Fruit fly (Drosophila melanogaster): ENCODE measurements around the gene CG14985.

The CG14985 gene

dm6 chr3L:4010122-4010521, 6.8 kb downstream of the CG14985 start (continued):
- TF ChIP-seq pfk (GFP tag; optimal IDR thresholded peaks at IDR 0.05): no peak
- TF ChIP-seq cwo (GFP tag; optimal IDR thresholded peaks at IDR 0.05): peak; percentile 32
- no peak for TF ChIP-seq CG12104 (GFP tag; optimal IDR thresholded peaks at IDR 0.05)
- no peak for TF ChIP-seq prd (optimal IDR thresholded peaks at IDR 0.05)
- TF ChIP-seq prd (GFP tag; IDR thresholded peaks at IDR 0.05): 0 out of 3 replicates have a peak, but pooled peaks have one; percentile 4
- no peak for TF ChIP-seq ttk (GFP tag; IDR thresholded peaks at IDR 0.05)
- TF ChIP-seq CG7556 (GFP tag; optimal IDR thresholded peaks at IDR 0.05): peak; percentile 63
- TF ChIP-seq CG10654 (GFP tag; optimal IDR thresholded peaks at IDR 0.05): no peak
- TF ChIP-seq CG12769 (tag; optimal IDR thresholded peaks at IDR 0.05): no peak
- TF ChIP-seq Eip74EF (GFP tag; optimal IDR thresholded peaks at IDR 0.05): peak in 1 of 2 experiments; percentile 2
- no peak for TF ChIP-seq lola (GFP tag; optimal IDR thresholded peaks at IDR 0.05)
- peak; percentile 56 for TF ChIP-seq Meics (GFP tag; optimal IDR thresholded peaks at IDR 0.05)
- peak; percentile 65 for TF ChIP-seq CG2678 (tag; optimal IDR thresholded peaks at IDR 0.05)
- TF ChIP-seq CG5180 (GFP tag; optimal IDR thresholded peaks at IDR 0.05): no peak
- TF ChIP-seq CoRest (tag; optimal IDR thresholded peaks at IDR 0.05): peak; percentile 21
- no peak for TF ChIP-seq CG33557 (GFP tag; optimal IDR thresholded peaks at IDR 0.05)
- TF ChIP-seq crol (GFP tag; IDR thresholded peaks at IDR 0.05): no peak
- TF ChIP-seq peb (GFP tag; IDR thresholded peaks at IDR 0.05): no peak
- TF ChIP-seq fd96Cb (tag; optimal IDR thresholded peaks at IDR 0.05): peak; percentile 13
- peak; percentile 12 for TF ChIP-seq D19A (tag; optimal IDR thresholded peaks at IDR 0.05)
- TF ChIP-seq CG31441 (GFP tag; IDR thresholded peaks at IDR 0.05): peak; percentile 54
- peak; percentile 38 for TF ChIP-seq Fer1 (GFP tag; optimal IDR thresholded peaks at IDR 0.05)
- peak; percentile 0 for TF ChIP-seq nau (GFP tag; optimal IDR thresholded peaks at IDR 0.05)
- peak; percentile 11 for TF ChIP-seq PHDP (tag; optimal IDR thresholded peaks at IDR 0.05)
- TF ChIP-seq CG10147 (GFP tag; optimal IDR thresholded peaks at IDR 0.05): peak; percentile 21
- TF ChIP-seq CG2712 (tag; optimal IDR thresholded peaks at IDR 0.05): peak; percentile 22
- no peak for TF ChIP-seq dpn (GFP tag; optimal IDR thresholded peaks at IDR 0.05)
- TF ChIP-seq scrt (GFP tag; optimal IDR thresholded peaks at IDR 0.05): peak; percentile 70
- TF ChIP-seq CG15514 (GFP tag; optimal IDR thresholded peaks at IDR 0.05): peak; percentile 15
- peak; percentile 20 for TF ChIP-seq org-1 (GFP tag; optimal IDR thresholded peaks at IDR 0.05)
- TF ChIP-seq CG3281 (GFP tag; optimal IDR thresholded peaks at IDR 0.05): peak; percentile 37
- peak; percentile 21 for TF ChIP-seq CG2120 (GFP tag; optimal IDR thresholded peaks at IDR 0.05)
- TF ChIP-seq Nf-YB (GFP tag; optimal IDR thresholded peaks at IDR 0.05): no peak
- no peak for TF ChIP-seq nerfin-1 (tag; optimal IDR thresholded peaks at IDR 0.05)
- no peak for TF ChIP-seq fd3F (GFP tag; optimal IDR thresholded peaks at IDR 0.05)
- peak; percentile 12 for TF ChIP-seq Med (GFP tag)
- peak in 1 of 2 experiments; percentile 35 for TF ChIP-seq Hr51 (GFP tag; optimal IDR thresholded peaks at IDR 0.05)
- TF ChIP-seq CG13424 (tag; optimal IDR thresholded peaks at IDR 0.05): peak; percentile 17
- no peak for TF ChIP-seq slou (GFP tag; optimal IDR thresholded peaks at IDR 0.05)
- TF ChIP-seq Hmr (GFP tag; optimal IDR thresholded peaks at IDR 0.05): peak; percentile 47
- TF ChIP-seq dmrt99B (tag; optimal IDR thresholded peaks at IDR 0.05): peak; percentile 53
- TF ChIP-seq bcd (GFP tag; optimal IDR thresholded peaks at IDR 0.05): peak; percentile 4
- TF ChIP-seq nmo (GFP tag; optimal IDR thresholded peaks at IDR 0.05): peak; percentile 12
- TF ChIP-seq Xrp1 (GFP tag; IDR thresholded peaks at IDR 0.05): peak; percentile 11; the same call in 1 of the 2 replicates
- peak; percentile 17 for TF ChIP-seq Asciz (GFP tag; optimal IDR thresholded peaks at IDR 0.05)
- peak; percentile 51 for TF ChIP-seq gem (tag; optimal IDR thresholded peaks at IDR 0.05)
- TF ChIP-seq Optix (GFP tag; IDR thresholded peaks at IDR 0.05): no peak
- TF ChIP-seq unpg (GFP tag; optimal IDR thresholded peaks at IDR 0.05): peak; percentile 1
- peak; percentile 6 for TF ChIP-seq CG18476 (GFP tag; optimal IDR thresholded peaks at IDR 0.05)

Data from whole organism, embryonic.